Comparison of ENCODE assay signal across 6 fruit fly cellular contexts in genomic region chr3R:4397403-4398079, dm6.
TF ChIP-seq lines count a peak whose summit lies in the region.

Gene CG9855, minus strand, starts transcription at chr3R:4397875.

- TF ChIP-seq CTCF in S2 (optimal IDR thresholded peaks at IDR 0.05; lab: Kevin White, UChicago): peak; percentile 79 to 83
- TF ChIP-seq CTCF in whole organism, embryonic (GFP tag; optimal IDR thresholded peaks at IDR 0.05; lab: Kevin White, UChicago): peak; percentile 91

TF ChIP-seq in whole organism, adult, 20 proteins besides CTCF, POLR2A, EP300 and RAD21:
- TF ChIP-seq bab1 (GFP tag; optimal IDR thresholded peaks at IDR 0.05; lab: Kevin White, UChicago): peak; percentile 66
- no peak for TF ChIP-seq CG1620 (GFP tag; optimal IDR thresholded peaks at IDR 0.05; lab: Kevin White, UChicago)

TF ChIP-seq in whole organism, embryonic, 481 proteins besides CTCF, POLR2A, EP300 and RAD21 (continues in another document):
- TF ChIP-seq sug (tag; optimal IDR thresholded peaks at IDR 0.05; lab: Kevin White, UChicago) (peak; percentile 15), D19B (GFP tag; optimal IDR thresholded peaks at IDR 0.05; lab: Kevin White, UChicago) (no peak), CG7556 (GFP tag; optimal IDR thresholded peaks at IDR 0.05; lab: Kevin White, UChicago) (no peak), Fer2 (tag; optimal IDR thresholded peaks at IDR 0.05; lab: Kevin White, UChicago) (no peak), trem (tag; optimal IDR thresholded peaks at IDR 0.05; lab: Kevin White, UChicago) (peak; percentile 46), E2f2 (GFP tag; IDR thresholded peaks at IDR 0.05; lab: Robert Waterston, UW) (peak; percentile 50), emc (GFP tag; optimal IDR thresholded peaks at IDR 0.05; lab: Kevin White, UChicago) (no peak), gfzf (GFP tag; optimal IDR thresholded peaks at IDR 0.05; lab: Kevin White, UChicago) (peak; percentile 94), CG6813 (GFP tag; optimal IDR thresholded peaks at IDR 0.05; lab: Kevin White, UChicago) (no peak), MESR4 (GFP tag; optimal IDR thresholded peaks at IDR 0.05; lab: Kevin White, UChicago) (peak; percentile 75), CG10431 (GFP tag; optimal IDR thresholded peaks at IDR 0.05; lab: Kevin White, UChicago) (peak; percentile 11), Blimp-1 (GFP tag; optimal IDR thresholded peaks at IDR 0.05; lab: Kevin White, UChicago) (peak; percentile 34), CG9817 (tag; optimal IDR thresholded peaks at IDR 0.05; lab: Kevin White, UChicago) (no peak), CG2116 (GFP tag; optimal IDR thresholded peaks at IDR 0.05; lab: Kevin White, UChicago) (peak; percentile 40), Pdp1 (GFP tag; optimal IDR thresholded peaks at IDR 0.05; lab: Kevin White, UChicago) (peak in 1 of 2 experiments; percentile 79), bowl (GFP tag; IDR thresholded peaks at IDR 0.05; lab: Robert Waterston, UW) (no peak), row (GFP tag; IDR thresholded peaks at IDR 0.05; lab: Robert Waterston, UW) (peak; percentile 49), CG16779 (GFP tag; IDR thresholded peaks at IDR 0.05; lab: Robert Waterston, UW) (no peak), CG34224 (GFP tag; IDR thresholded peaks at IDR 0.05; lab: Robert Waterston, UW; ENCODE audit: partially characterized antibody) (0 out of 3 replicates have a peak, but pooled peaks have one; percentile 33), tx (GFP tag; optimal IDR thresholded peaks at IDR 0.05; lab: Kevin White, UChicago) (no peak), ftz-f1 (GFP tag; optimal IDR thresholded peaks at IDR 0.05; lab: Kevin White, UChicago) (peak; percentile 59), CG9609 (GFP tag; optimal IDR thresholded peaks at IDR 0.05; lab: Kevin White, UChicago) (no peak)

TF ChIP-seq in whole organism, prepupa, 60 proteins besides CTCF, POLR2A, EP300 and RAD21:
- TF ChIP-seq vri (GFP tag; optimal IDR thresholded peaks at IDR 0.05; lab: Kevin White, UChicago) (no peak), Sox14 (GFP tag; optimal IDR thresholded peaks at IDR 0.05; lab: Kevin White, UChicago) (peak; percentile 14), Eip78C (GFP tag; lab: Kevin White, UChicago) (peak; percentile 73), Blimp-1 (GFP tag; optimal IDR thresholded peaks at IDR 0.05; lab: Kevin White, UChicago) (peak; percentile 10), dsx (GFP tag; optimal IDR thresholded peaks at IDR 0.05; lab: Kevin White, UChicago; ENCODE audit: poor library complexity, severe bottlenecking) (peak; percentile 86)

TF ChIP-seq in whole organism, pupa, 21 proteins besides CTCF, POLR2A, EP300 and RAD21:
- no peak for TF ChIP-seq rn (GFP tag; IDR thresholded peaks at IDR 0.05; lab: Robert Waterston, UW)
- TF ChIP-seq CG8159 (tag; optimal IDR thresholded peaks at IDR 0.05; lab: Kevin White, UChicago): peak; percentile 5
- TF ChIP-seq CG10348 (GFP tag; IDR thresholded peaks at IDR 0.05; lab: Robert Waterston, UW): no peak
TF ChIP-seq in whole organism, pupa: peak in this region for 1.

TF ChIP-seq in whole organism, wandering third instar larva, 38 proteins besides CTCF, POLR2A, EP300 and RAD21:
- TF ChIP-seq dsf (GFP tag; optimal IDR thresholded peaks at IDR 0.05; lab: Kevin White, UChicago; ENCODE audit: borderline replicate concordance) (no peak), woc (GFP tag; optimal IDR thresholded peaks at IDR 0.05; lab: Kevin White, UChicago) (peak; percentile 6), Dfd (GFP tag; optimal IDR thresholded peaks at IDR 0.05; lab: Kevin White, UChicago) (no peak), Rel (GFP tag; optimal IDR thresholded peaks at IDR 0.05; lab: Kevin White, UChicago) (no peak), Rel (tag; optimal IDR thresholded peaks at IDR 0.05; lab: Kevin White, UChicago) (peak; percentile 92), h (GFP tag; optimal IDR thresholded peaks at IDR 0.05; lab: Kevin White, UChicago) (peak; percentile 4)
TF ChIP-seq in whole organism, wandering third instar larva: peak in this region for 3.
